Worm (Caenorhabditis elegans): ENCODE measurements around the gene F26G1.9.

DNA sequence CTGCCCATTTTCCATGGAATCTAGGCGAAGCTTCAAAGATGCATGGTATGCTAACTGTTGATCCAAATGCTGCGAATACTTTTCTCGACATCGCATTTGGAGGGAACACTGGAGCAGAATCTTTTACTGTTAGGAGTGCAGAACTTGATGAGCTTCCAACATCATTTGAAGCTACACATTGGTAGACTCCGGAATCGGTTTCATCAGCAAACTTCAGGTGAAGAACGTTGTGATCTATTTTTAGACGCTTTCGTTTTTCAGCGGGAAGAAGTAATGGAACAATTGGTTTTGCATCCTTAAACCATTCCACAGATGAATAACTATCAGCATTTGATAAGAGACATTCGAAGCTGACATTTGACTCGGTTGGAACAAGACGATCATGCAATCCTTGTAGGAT is 26.7 kb upstream of the F26G1.9 start:
- no peak for TF ChIP-seq ceh-8 (GFP tag; optimal IDR thresholded peaks at IDR 0.05)
- no peak for TF ChIP-seq ztf-4 (tag; optimal IDR thresholded peaks at IDR 0.05)
- TF ChIP-seq nhr-90 (tag; optimal IDR thresholded peaks at IDR 0.05; ENCODE audit: poor library complexity): no peak
- TF ChIP-seq nhr-237 (tag; optimal IDR thresholded peaks at IDR 0.05): no peak
- TF ChIP-seq lin-39 (tag; optimal IDR thresholded peaks at IDR 0.05): no peak
- TF ChIP-seq snpc-4 (tag; optimal IDR thresholded peaks at IDR 0.05): no peak
- no peak for TF ChIP-seq nhr-76 (tag; optimal IDR thresholded peaks at IDR 0.05)
- no peak for TF ChIP-seq elt-3 (tag; optimal IDR thresholded peaks at IDR 0.05)
